Fruit fly (Drosophila melanogaster) whole organism, embryonic: ENCODE measurements around the gene CG13024.
A peak's percentile ranks its signal among the peaks of the same experiment; 100 is the strongest.

ENCODE experiments used
- Antp ChIP-seq: fragments of 200-800 bp; sonication (Bioruptor generic); optimal IDR thresholded peaks from 3 replicates; lab custom pipeline; 2016; ENCODE audit warnings: missing biosample characterization, missing genetic modification characterization
- Atf3 ChIP-seq: fragments of 200-800 bp; sonication (Bioruptor generic); optimal IDR thresholded peaks from 3 replicates; lab custom pipeline; 2016; ENCODE audit warnings: missing biosample characterization, missing genetic modification characterization
- C15 ChIP-seq: fragments of 200-800 bp; sonication (Bioruptor generic); IDR thresholded peaks from 3 replicates; pipeline ENCODE4 v1.3.6; 2022; ENCODE audit warnings: missing biosample characterization, missing genetic modification characterization
- CG11695 ChIP-seq: fragments of 200-800 bp; sonication (Bioruptor generic); IDR thresholded peaks from 3 replicates; pipeline ENCODE4 v1.3.6; 2022; ENCODE audit warnings: missing biosample characterization, missing genetic modification characterization
- CG11696 ChIP-seq: fragments of 200-800 bp; sonication (Bioruptor generic); IDR thresholded peaks from 2 replicates; pipeline ENCODE4 v1.3.6; 2022; ENCODE audit warnings: missing biosample characterization, missing genetic modification characterization
- CG12104 ChIP-seq: fragments of 200-800 bp; sonication (Bioruptor generic); optimal IDR thresholded peaks from 3 replicates; lab custom pipeline; 2016; ENCODE audit warnings: missing biosample characterization, missing genetic modification characterization
- CG12236 ChIP-seq: fragments of 200-800 bp; sonication (Bioruptor generic); optimal IDR thresholded peaks from 2 replicates; lab custom pipeline; 2016; ENCODE audit warnings: missing biosample characterization, missing genetic modification characterization
- CG13624 ChIP-seq: fragments of 200-800 bp; sonication (Bioruptor generic); optimal IDR thresholded peaks from 2 replicates; lab custom pipeline; 2016; ENCODE audit warnings: missing biosample characterization, missing genetic modification characterization
- CG14014 ChIP-seq: fragments of 200-800 bp; sonication (Bioruptor generic); IDR thresholded peaks from 2 replicates; pipeline ENCODE4 v1.3.6; 2022; ENCODE audit warnings: missing biosample characterization, missing genetic modification characterization
- CG1647 ChIP-seq: fragments of 200-800 bp; sonication (Bioruptor generic); optimal IDR thresholded peaks from 3 replicates; lab custom pipeline; 2016; ENCODE audit warnings: missing biosample characterization, missing genetic modification characterization
- CG16815 ChIP-seq: fragments of 200-800 bp; sonication (Bioruptor generic); optimal IDR thresholded peaks from 3 replicates; lab custom pipeline; 2017; ENCODE audit warnings: missing biosample characterization, mild to moderate bottlenecking, missing genetic modification characterization
- CG17802 ChIP-seq: fragments of 200-800 bp; sonication (Bioruptor generic); optimal IDR thresholded peaks from 2 replicates; lab custom pipeline; 2018; ENCODE audit warnings: missing biosample characterization, mild to moderate bottlenecking, missing genetic modification characterization, moderate library complexity
- CG17829 ChIP-seq: fragments of 200-800 bp; optimal IDR thresholded peaks from 2 replicates; lab custom pipeline; 2019; ENCODE audit warnings: missing biosample characterization, mild to moderate bottlenecking, missing genetic modification characterization, moderate library complexity
- CG2129 ChIP-seq: fragments of 200-800 bp; sonication (Bioruptor generic); IDR thresholded peaks from 2 replicates; pipeline ENCODE4 v1.3.6; 2022; ENCODE audit warnings: missing biosample characterization, missing genetic modification characterization; ENCODE audit not compliant: partially characterized antibody
- CG3163 ChIP-seq: fragments of 200-800 bp; sonication (Bioruptor generic); optimal IDR thresholded peaks from 3 replicates; lab custom pipeline; 2016; ENCODE audit warnings: missing biosample characterization, missing genetic modification characterization
- CG32767 ChIP-seq: fragments of 200-800 bp; sonication (Bioruptor generic); IDR thresholded peaks from 2 replicates; pipeline ENCODE4 v1.3.6; 2022; ENCODE audit warnings: missing biosample characterization, missing genetic modification characterization
- CG4360 ChIP-seq: fragments of 200-800 bp; sonication (Bioruptor generic); IDR thresholded peaks from 2 replicates; pipeline ENCODE4 v1.3.6; 2022; ENCODE audit warnings: missing biosample characterization, missing genetic modification characterization
- CG4707 ChIP-seq: fragments of 200-800 bp; sonication (Bioruptor generic); optimal IDR thresholded peaks from 2 replicates; lab custom pipeline; 2018; ENCODE audit warnings: missing biosample characterization, mild to moderate bottlenecking, missing genetic modification characterization, moderate library complexity
- CG5245 ChIP-seq: fragments of 200-800 bp; sonication (Bioruptor generic); optimal IDR thresholded peaks from 3 replicates; lab custom pipeline; 2016; ENCODE audit warnings: missing biosample characterization, missing genetic modification characterization
- CG6765 ChIP-seq: fragments of 200-800 bp; sonication (Bioruptor generic); optimal IDR thresholded peaks from 3 replicates; lab custom pipeline; 2017; ENCODE audit warnings: missing biosample characterization, mild to moderate bottlenecking, missing genetic modification characterization
- CG6854 ChIP-seq: fragments of 200-800 bp; sonication (Bioruptor generic); optimal IDR thresholded peaks from 3 replicates; lab custom pipeline; 2017; ENCODE audit warnings: missing biosample characterization, mild to moderate bottlenecking, missing genetic modification characterization
- CG8388 ChIP-seq: fragments of 200-800 bp; sonication (Bioruptor generic); optimal IDR thresholded peaks from 2 replicates; lab custom pipeline; 2019; ENCODE audit warnings: missing biosample characterization, mild to moderate bottlenecking, missing genetic modification characterization, moderate library complexity
- Dek ChIP-seq: fragments of 200-800 bp; sonication (Bioruptor generic); optimal IDR thresholded peaks from 3 replicates; lab custom pipeline; 2019; ENCODE audit warnings: missing biosample characterization, mild to moderate bottlenecking, missing genetic modification characterization, moderate library complexity
- E2f1 ChIP-seq: fragments of 200-800 bp; sonication (Bioruptor generic); IDR thresholded peaks from 2 replicates; pipeline ENCODE4 v1.3.6; 2022; ENCODE audit warnings: missing biosample characterization, missing genetic modification characterization
- Eip74EF ChIP-seq, 2 experiments: fragments of 200-800 bp in 1 of 2; fragments of >200 bp in 1 of 2; sonication (Bioruptor generic) in 1 of 2; optimal IDR thresholded peaks; 2 replicates each; lab custom pipeline; 2017 to 2019; ENCODE audit warnings: missing biosample characterization in 2 of 2, missing genetic modification characterization in 2 of 2, mild to moderate bottlenecking in 1 of 2, moderate library complexity in 1 of 2
- HLH54F ChIP-seq: fragments of 200-800 bp; sonication (Bioruptor generic); optimal IDR thresholded peaks from 3 replicates; lab custom pipeline; 2016; ENCODE audit warnings: missing biosample characterization, missing genetic modification characterization
- HLHmδ ChIP-seq: fragments of 200-800 bp; sonication (Bioruptor generic); optimal IDR thresholded peaks from 2 replicates; lab custom pipeline; 2018; ENCODE audit warnings: missing biosample characterization, mild to moderate bottlenecking, missing genetic modification characterization, moderate library complexity
- Hr3 ChIP-seq: fragments of 200-800 bp; sonication (Bioruptor generic); optimal IDR thresholded peaks from 3 replicates; lab custom pipeline; 2016; ENCODE audit warnings: missing biosample characterization, missing genetic modification characterization
- MTF-1 ChIP-seq: fragments of 200-800 bp; sonication (Bioruptor generic); optimal IDR thresholded peaks from 2 replicates; lab custom pipeline; 2018; ENCODE audit warnings: missing biosample characterization, mild to moderate bottlenecking, missing genetic modification characterization, borderline replicate concordance
- Poxn ChIP-seq: fragments of 200-800 bp; sonication (Bioruptor generic); IDR thresholded peaks from 2 replicates; pipeline ENCODE4 v1.3.6; 2022; ENCODE audit warnings: missing biosample characterization, missing genetic modification characterization
- Rx ChIP-seq: fragments of 200-800 bp; sonication (Bioruptor generic); IDR thresholded peaks from 2 replicates; pipeline ENCODE4 v1.3.6; 2022; ENCODE audit warnings: missing biosample characterization, missing genetic modification characterization
- Side ChIP-seq: fragments of 200-800 bp; sonication (Bioruptor generic); optimal IDR thresholded peaks from 2 replicates; lab custom pipeline; 2016; ENCODE audit warnings: missing biosample characterization, missing genetic modification characterization
- Tbp ChIP-seq: fragments of >200 bp; optimal IDR thresholded peaks from 2 replicates; lab custom pipeline; 2018; ENCODE audit warnings: missing biosample characterization, missing genetic modification characterization
- Trl ChIP-seq, 3 experiments: fragments of >200 bp in 2 of 3; fragments of 200-800 bp in 1 of 3; sonication (Bioruptor generic) in 1 of 3; optimal IDR thresholded peaks; 2 replicates in 1 of 3; 3 replicates in 2 of 3; lab custom pipeline; 2016 to 2017; ENCODE audit warnings: missing biosample characterization in 1 of 3, missing genetic modification characterization in 1 of 3
- Xbp1 ChIP-seq: fragments of 200-800 bp; sonication (Bioruptor generic); optimal IDR thresholded peaks from 3 replicates; lab custom pipeline; 2016; ENCODE audit warnings: missing biosample characterization, mild to moderate bottlenecking, missing genetic modification characterization
- ash1 ChIP-seq: fragments of 200-800 bp; sonication (Bioruptor generic); optimal IDR thresholded peaks from 2 replicates; lab custom pipeline; 2018; ENCODE audit warnings: missing biosample characterization, mild to moderate bottlenecking, missing genetic modification characterization
- bigmax ChIP-seq: fragments of 200-800 bp; sonication (Bioruptor generic); optimal IDR thresholded peaks from 2 replicates; lab custom pipeline; 2018; ENCODE audit warnings: missing biosample characterization, mild to moderate bottlenecking, missing genetic modification characterization
- dmrt99B ChIP-seq: fragments of 200-800 bp; sonication (Bioruptor generic); optimal IDR thresholded peaks from 2 replicates; lab custom pipeline; 2018; ENCODE audit warnings: missing biosample characterization, mild to moderate bottlenecking, missing genetic modification characterization, moderate library complexity
- fd3F ChIP-seq: fragments of 200-800 bp; sonication (Bioruptor generic); optimal IDR thresholded peaks from 2 replicates; lab custom pipeline; 2018; ENCODE audit warnings: missing biosample characterization, mild to moderate bottlenecking, missing genetic modification characterization, moderate library complexity
- grn ChIP-seq: fragments of 200-800 bp; sonication (Bioruptor generic); optimal IDR thresholded peaks from 3 replicates; lab custom pipeline; 2017; ENCODE audit warnings: missing biosample characterization, missing genetic modification characterization
- inv ChIP-seq: fragments of 200-800 bp; sonication (Bioruptor generic); IDR thresholded peaks from 2 replicates; pipeline ENCODE4 v1.3.6; 2022; ENCODE audit warnings: missing biosample characterization, missing genetic modification characterization; ENCODE audit not compliant: partially characterized antibody
- nerfin-1 ChIP-seq: fragments of 200-800 bp; sonication (Bioruptor generic); optimal IDR thresholded peaks from 3 replicates; lab custom pipeline; 2019; ENCODE audit warnings: missing biosample characterization, mild to moderate bottlenecking, missing genetic modification characterization, moderate library complexity
- pnt ChIP-seq: fragments of 200-800 bp; sonication (Bioruptor generic); optimal IDR thresholded peaks from 3 replicates; lab custom pipeline; 2016; ENCODE audit warnings: missing biosample characterization, missing genetic modification characterization
- psq ChIP-seq: fragments of 200-800 bp; sonication (Bioruptor generic); optimal IDR thresholded peaks from 2 replicates; lab custom pipeline; 2017; ENCODE audit warnings: missing biosample characterization, missing genetic modification characterization
- repo ChIP-seq: fragments of 200-800 bp; sonication (Bioruptor generic); optimal IDR thresholded peaks from 2 replicates; lab custom pipeline; 2016; ENCODE audit warnings: missing biosample characterization, missing genetic modification characterization
- row ChIP-seq: fragments of 200-800 bp; sonication (Bioruptor generic); IDR thresholded peaks from 3 replicates; pipeline ENCODE4 v1.3.6; 2022; ENCODE audit warnings: missing biosample characterization, missing genetic modification characterization
- sim ChIP-seq: fragments of 200-800 bp; sonication (Bioruptor generic); IDR thresholded peaks from 2 replicates; pipeline ENCODE4 v1.3.6; 2022; ENCODE audit warnings: missing biosample characterization, missing genetic modification characterization
- sug ChIP-seq: fragments of 200-800 bp; optimal IDR thresholded peaks from 2 replicates; lab custom pipeline; 2019; ENCODE audit warnings: missing biosample characterization, mild to moderate bottlenecking, missing genetic modification characterization, moderate library complexity
- tll ChIP-seq, 2 experiments: fragments of 200-800 bp in 1 of 2; fragments of >200 bp in 1 of 2; sonication (Bioruptor generic) in 1 of 2; optimal IDR thresholded peaks; 2 replicates each; lab custom pipeline; 2017 to 2019; ENCODE audit warnings: missing biosample characterization in 2 of 2, missing genetic modification characterization in 2 of 2, mild to moderate bottlenecking in 1 of 2, moderate library complexity in 1 of 2
- ttk ChIP-seq: fragments of 200-800 bp; sonication (Bioruptor generic); IDR thresholded peaks from 2 replicates; pipeline ENCODE4 v2.1.2; 2022; ENCODE audit warnings: missing biosample characterization, missing genetic modification characterization
- usp ChIP-seq: fragments of >200 bp; optimal IDR thresholded peaks from 2 replicates; lab custom pipeline; 2017; ENCODE audit warnings: missing biosample characterization, missing genetic modification characterization

Gene CG13024

dm6 chr3L:16808139-16808538 is 20.7 kb downstream of the CG13024 start (continued):
- no peak for TF ChIP-seq fd3F
- TF ChIP-seq grn (GFP tag; lab: Kevin White, UChicago): no peak
- no peak for TF ChIP-seq Eip74EF (GFP tag; optimal IDR thresholded peaks at IDR 0.05; lab: Kevin White, UChicago)
- TF ChIP-seq CG6854 (GFP tag; lab: Kevin White, UChicago): no peak
- TF ChIP-seq Hr3 (GFP tag; lab: Kevin White, UChicago): no peak
- TF ChIP-seq MTF-1: no peak
- peak; percentile 19 for TF ChIP-seq Xbp1
- TF ChIP-seq CG3163 (GFP tag; lab: Kevin White, UChicago): no peak
- no peak for TF ChIP-seq Trl (optimal IDR thresholded peaks at IDR 0.05; lab: Kevin White, UChicago)
- TF ChIP-seq Trl (GFP tag; optimal IDR thresholded peaks at IDR 0.05; lab: Kevin White, UChicago): no peak
- TF ChIP-seq tll (GFP tag; optimal IDR thresholded peaks at IDR 0.05; lab: Kevin White, UChicago): no peak
- no peak for TF ChIP-seq E2f1 (GFP tag; lab: Robert Waterston, UW)
- TF ChIP-seq CG12236: no peak
- no peak for TF ChIP-seq Rx (GFP tag; lab: Robert Waterston, UW)
- TF ChIP-seq usp: no peak
- TF ChIP-seq CG16815: no peak
- TF ChIP-seq C15 (GFP tag; lab: Robert Waterston, UW): no peak
- TF ChIP-seq sim (GFP tag; lab: Robert Waterston, UW): no peak
- TF ChIP-seq HLH54F (GFP tag; lab: Kevin White, UChicago): peak; percentile 5
- TF ChIP-seq CG11695 (GFP tag; lab: Robert Waterston, UW): no peak
- no peak for TF ChIP-seq repo
- TF ChIP-seq Side (GFP tag; lab: Kevin White, UChicago): no peak
- TF ChIP-seq CG6765 (GFP tag; lab: Kevin White, UChicago): no peak
- TF ChIP-seq CG32767 (GFP tag; lab: Robert Waterston, UW): no peak
- peak; percentile 48; the same call in 1 of the 2 replicates for TF ChIP-seq CG4360 (GFP tag; lab: Robert Waterston, UW)
- peak; percentile 52 for TF ChIP-seq Dek
- no peak for TF ChIP-seq CG11696 (GFP tag; lab: Robert Waterston, UW)
- TF ChIP-seq CG14014 (GFP tag; lab: Robert Waterston, UW): no peak
- TF ChIP-seq CG12104 (GFP tag; lab: Kevin White, UChicago): no peak
- no peak for TF ChIP-seq ash1
- TF ChIP-seq ttk (GFP tag; lab: Robert Waterston, UW): no peak
- TF ChIP-seq CG2129 (GFP tag; lab: Robert Waterston, UW): no peak
- no peak for TF ChIP-seq Atf3 (GFP tag; lab: Kevin White, UChicago)
- peak; percentile 43 for TF ChIP-seq sug (tag; lab: Kevin White, UChicago)
- no peak for TF ChIP-seq CG8388
- TF ChIP-seq dmrt99B (tag; lab: Kevin White, UChicago): no peak
- TF ChIP-seq CG1647 (GFP tag; lab: Kevin White, UChicago): no peak
- no peak for TF ChIP-seq Tbp (GFP tag; lab: Kevin White, UChicago)
- TF ChIP-seq HLHmδ (GFP tag; lab: Kevin White, UChicago): no peak
- no peak for TF ChIP-seq nerfin-1
- TF ChIP-seq Poxn (GFP tag; lab: Robert Waterston, UW): no peak
- TF ChIP-seq psq (GFP tag; lab: Kevin White, UChicago): no peak
- TF ChIP-seq row (GFP tag; lab: Robert Waterston, UW): peak; percentile 68
- TF ChIP-seq inv (GFP tag; lab: Robert Waterston, UW): peak; percentile 26; the same call in 1 of the 2 replicates
- TF ChIP-seq bigmax (GFP tag; lab: Kevin White, UChicago): no peak
- TF ChIP-seq CG17802: peak; percentile 88
- TF ChIP-seq CG5245 (GFP tag; lab: Kevin White, UChicago): no peak
- no peak for TF ChIP-seq pnt (GFP tag; lab: Kevin White, UChicago)
- no peak for TF ChIP-seq CG4707 (GFP tag; lab: Kevin White, UChicago)
- TF ChIP-seq CG17829 (tag; lab: Kevin White, UChicago): peak; percentile 25
- TF ChIP-seq Antp (GFP tag; lab: Kevin White, UChicago): no peak
- TF ChIP-seq CG13624 (GFP tag; lab: Kevin White, UChicago): peak; percentile 7
